Fruit fly (Drosophila melanogaster) whole organism, wandering third instar larva: ENCODE data around the gene His3.3A.
A peak's percentile ranks its signal among the peaks of the same experiment; 100 is the strongest.

ENCODE experiments used
- CG32264 ChIP-seq: fragments of 200-800 bp; sonication (Bioruptor generic); optimal IDR thresholded peaks from 2 replicates; lab custom pipeline; 2016; ENCODE audit warnings: missing biosample characterization, missing genetic modification characterization
- CG9705 ChIP-seq: fragments of 200-800 bp; sonication (Bioruptor generic); optimal IDR thresholded peaks from 2 replicates; lab custom pipeline; 2018; ENCODE audit warnings: missing biosample characterization, mild to moderate bottlenecking, missing genetic modification characterization
- CrebA ChIP-seq: fragments of 200-800 bp; sonication (Bioruptor generic); optimal IDR thresholded peaks from 2 replicates; lab custom pipeline; 2016; ENCODE audit warnings: missing biosample characterization, mild to moderate bottlenecking, missing genetic modification characterization, borderline replicate concordance
- Dfd ChIP-seq: fragments of >200 bp; optimal IDR thresholded peaks from 2 replicates; lab custom pipeline; 2017; ENCODE audit warnings: missing biosample characterization, missing genetic modification characterization
- Dif ChIP-seq: fragments of 200-275, 200-300 bp; sonication (Bioruptor generic); optimal IDR thresholded peaks from 2 replicates; lab custom pipeline; 2018; ENCODE audit warnings: missing biosample characterization, missing genetic modification characterization; ENCODE audit not compliant: partially characterized antibody
- GATAd ChIP-seq: sonication (Bioruptor generic); optimal IDR thresholded peaks from 2 replicates; lab custom pipeline; 2016; ENCODE audit warnings: missing biosample characterization, missing genetic modification characterization
- HLH106 ChIP-seq: fragments of 200-800 bp; optimal IDR thresholded peaks from 3 replicates; lab custom pipeline; 2019; ENCODE audit warnings: missing biosample characterization, mild to moderate bottlenecking, missing genetic modification characterization, moderate library complexity
- Hnf4 ChIP-seq: fragments of 200-800 bp; sonication (Bioruptor generic); optimal IDR thresholded peaks from 2 replicates; lab custom pipeline; 2016; ENCODE audit warnings: missing biosample characterization, mild to moderate bottlenecking, missing genetic modification characterization
- Hr78 ChIP-seq: fragments of >200 bp; optimal IDR thresholded peaks from 2 replicates; lab custom pipeline; 2017; ENCODE audit warnings: missing biosample characterization, missing genetic modification characterization
- Hr83 ChIP-seq: fragments of 200-300 bp; sonication (Bioruptor generic); optimal IDR thresholded peaks from 2 replicates; lab custom pipeline; 2016; ENCODE audit warnings: missing biosample characterization, mild to moderate bottlenecking, missing genetic modification characterization, moderate library complexity; ENCODE audit not compliant: poor library complexity, severe bottlenecking
- Mio ChIP-seq: sonication (Bioruptor generic); optimal IDR thresholded peaks from 2 replicates; lab custom pipeline; 2016; ENCODE audit warnings: missing biosample characterization, missing genetic modification characterization
- Myc ChIP-seq: fragments of >200 bp; optimal IDR thresholded peaks from 2 replicates; lab custom pipeline; 2017
- N ChIP-seq: fragments of >200 bp; optimal IDR thresholded peaks from 2 replicates; lab custom pipeline; 2018; ENCODE audit warnings: missing biosample characterization, missing external identifiers, missing genetic modification characterization
- OdsH ChIP-seq: fragments of 200-800 bp; sonication (Bioruptor generic); optimal IDR thresholded peaks from 2 replicates; lab custom pipeline; 2016; ENCODE audit warnings: missing biosample characterization, mild to moderate bottlenecking, missing genetic modification characterization
- Rel ChIP-seq, 2 experiments: fragments of 200-800 bp; sonication (Bioruptor generic) in 1 of 2; optimal IDR thresholded peaks; 2 replicates in 1 of 2; 3 replicates in 1 of 2; lab custom pipeline; 2016 to 2019; ENCODE audit warnings: mild to moderate bottlenecking in 2 of 2, missing biosample characterization in 2 of 2, missing genetic modification characterization in 2 of 2, moderate library complexity in 1 of 2
- Sp1 ChIP-seq: fragments of 200-800 bp; sonication (Bioruptor generic); optimal IDR thresholded peaks from 3 replicates; lab custom pipeline; 2019; ENCODE audit warnings: missing biosample characterization, mild to moderate bottlenecking, missing genetic modification characterization, moderate library complexity
- Vsx2 ChIP-seq: fragments of 200-300, 225-300 bp; sonication (Bioruptor generic); optimal IDR thresholded peaks from 2 replicates; lab custom pipeline; 2018; ENCODE audit warnings: missing biosample characterization, missing genetic modification characterization; ENCODE audit not compliant: partially characterized antibody
- br ChIP-seq: fragments of 200-800 bp; sonication (Bioruptor generic); optimal IDR thresholded peaks from 2 replicates; lab custom pipeline; 2016; ENCODE audit warnings: missing biosample characterization, missing genetic modification characterization
- brk ChIP-seq: fragments of 200-800 bp; sonication (Bioruptor generic); optimal IDR thresholded peaks from 2 replicates; lab custom pipeline; 2016; ENCODE audit warnings: missing biosample characterization, mild to moderate bottlenecking, missing genetic modification characterization
- dl ChIP-seq, 2 experiments: fragments of 175-275, 200-275 bp in 1 of 2; fragments of 200-275 bp in 1 of 2; sonication (Bioruptor generic); optimal IDR thresholded peaks; lab custom pipeline; 2018; ENCODE audit warnings: mild to moderate bottlenecking in 2 of 2, missing biosample characterization in 2 of 2, missing genetic modification characterization in 2 of 2, moderate library complexity in 2 of 2; ENCODE audit not compliant: partially characterized antibody in 2 of 2, insufficient read depth in 1 of 2
- dmrt93B ChIP-seq: fragments of 200-800 bp; sonication (Bioruptor generic); optimal IDR thresholded peaks from 2 replicates; lab custom pipeline; 2018; ENCODE audit warnings: missing biosample characterization, mild to moderate bottlenecking, missing genetic modification characterization
- dsf ChIP-seq: sonication (Bioruptor generic); optimal IDR thresholded peaks from 2 replicates; lab custom pipeline; 2016; ENCODE audit warnings: missing biosample characterization, missing genetic modification characterization, borderline replicate concordance
- ey ChIP-seq: fragments of 200-800 bp; sonication (Bioruptor generic); optimal IDR thresholded peaks from 2 replicates; lab custom pipeline; 2016; ENCODE audit warnings: missing biosample characterization, missing genetic modification characterization
- foxo ChIP-seq, 2 experiments: fragments of 200-800 bp; sonication (Bioruptor generic); optimal IDR thresholded peaks; 2 replicates in 1 of 2; 3 replicates in 1 of 2; lab custom pipeline; 2016 to 2017; ENCODE audit warnings: missing biosample characterization in 2 of 2, missing genetic modification characterization in 2 of 2
- fru ChIP-seq: fragments of 200-800 bp; sonication (Bioruptor generic); optimal IDR thresholded peaks from 3 replicates; lab custom pipeline; 2016; ENCODE audit warnings: missing biosample characterization, mild to moderate bottlenecking, missing genetic modification characterization
- h ChIP-seq: fragments of 200-800 bp; sonication (Bioruptor generic); optimal IDR thresholded peaks from 3 replicates; lab custom pipeline; 2016; ENCODE audit warnings: missing biosample characterization, mild to moderate bottlenecking, missing genetic modification characterization
- lola ChIP-seq: fragments of >200 bp; optimal IDR thresholded peaks from 2 replicates; lab custom pipeline; 2017; ENCODE audit warnings: missing biosample characterization, missing genetic modification characterization
- pan ChIP-seq: fragments of >200 bp; optimal IDR thresholded peaks from 2 replicates; lab custom pipeline; 2017
- psq ChIP-seq: fragments of 200-800 bp; sonication (Bioruptor generic); optimal IDR thresholded peaks from 3 replicates; lab custom pipeline; 2017; ENCODE audit warnings: missing biosample characterization, mild to moderate bottlenecking, missing genetic modification characterization, moderate library complexity
- rgr ChIP-seq: fragments of 200-800 bp; sonication (Bioruptor generic); optimal IDR thresholded peaks from 3 replicates; lab custom pipeline; 2016; ENCODE audit warnings: missing biosample characterization, mild to moderate bottlenecking, missing genetic modification characterization
- sage ChIP-seq: fragments of 200-800 bp; sonication (Bioruptor generic); optimal IDR thresholded peaks from 2 replicates; lab custom pipeline; 2016; ENCODE audit warnings: missing biosample characterization, mild to moderate bottlenecking, missing genetic modification characterization
- sv ChIP-seq: fragments of 200-800 bp; sonication (Bioruptor generic); optimal IDR thresholded peaks from 3 replicates; lab custom pipeline; 2016; ENCODE audit warnings: missing biosample characterization, missing genetic modification characterization
- usp ChIP-seq: fragments of >200 bp; optimal IDR thresholded peaks from 2 replicates; lab custom pipeline; 2017; ENCODE audit warnings: missing biosample characterization, missing genetic modification characterization
- woc ChIP-seq: sonication (Bioruptor generic); optimal IDR thresholded peaks from 2 replicates; lab custom pipeline; 2016; ENCODE audit warnings: missing biosample characterization, mild to moderate bottlenecking, missing genetic modification characterization

The His3.3A gene

dm6 chr2L:5054953-5055352 is at the start of gene His3.3A, which contains the start of gene CG14036:
Gene His3.3A, plus strand, starts transcription at chr2L:5055058.
Gene CG14036, minus strand, starts transcription at chr2L:5055016.
- TF ChIP-seq Rel (GFP tag; optimal IDR thresholded peaks at IDR 0.05; lab: Kevin White, UChicago), result no peak
- TF ChIP-seq Rel (tag; optimal IDR thresholded peaks at IDR 0.05; lab: Kevin White, UChicago), result peak; percentile 75
- TF ChIP-seq dl (GFP tag; optimal IDR thresholded peaks at IDR 0.05; lab: Kevin White, UChicago; ENCODE audit: insufficient read depth in 1 of 2, partially characterized antibody in 2 of 2), result no peak
- TF ChIP-seq rgr (GFP tag; lab: Kevin White, UChicago), result peak; percentile 30
- peak; percentile 13 for TF ChIP-seq Myc (lab: Kevin White, UChicago)
- TF ChIP-seq h (GFP tag; lab: Kevin White, UChicago), result peak; percentile 13
- no peak for TF ChIP-seq fru (GFP tag; lab: Kevin White, UChicago)
- peak; percentile 4 for TF ChIP-seq Sp1 (GFP tag; lab: Kevin White, UChicago)
- peak in 1 of 2 experiments; percentile 18 for TF ChIP-seq foxo (GFP tag; optimal IDR thresholded peaks at IDR 0.05; lab: Kevin White, UChicago)
- no peak for TF ChIP-seq pan
- no peak for TF ChIP-seq brk (GFP tag; lab: Kevin White, UChicago)
- TF ChIP-seq, all 38 proteins: peak for 6

dm6 chr2L:5005464-5005764 is 49.4 kb upstream of the His3.3A start:
- TF ChIP-seq Dif (GFP tag; lab: Kevin White, UChicago) (peak; percentile 21), Hr83 (no peak), foxo (GFP tag; optimal IDR thresholded peaks at IDR 0.05; lab: Kevin White, UChicago) (no peak)

dm6 chr2L:5006323-5006722 is 48.5 kb upstream of the His3.3A start:
- TF ChIP-seq Rel (GFP tag; optimal IDR thresholded peaks at IDR 0.05; lab: Kevin White, UChicago) (no peak), Rel (tag; optimal IDR thresholded peaks at IDR 0.05; lab: Kevin White, UChicago) (no peak), N (GFP tag; lab: Kevin White, UChicago) (no peak), Dfd (no peak), CrebA (GFP tag; lab: Kevin White, UChicago) (no peak)

- TF ChIP-seq Rel (GFP tag; optimal IDR thresholded peaks at IDR 0.05; lab: Kevin White, UChicago) (no peak), Rel (tag; optimal IDR thresholded peaks at IDR 0.05; lab: Kevin White, UChicago) (peak; percentile 15), dsf (GFP tag; lab: Kevin White, UChicago) (no peak), CG9705 (GFP tag; lab: Kevin White, UChicago) (no peak), dl (GFP tag; optimal IDR thresholded peaks at IDR 0.05; lab: Kevin White, UChicago; ENCODE audit: insufficient read depth in 1 of 2, partially characterized antibody in 2 of 2) (no peak), HLH106 (no peak), Dfd (no peak), ey (no peak), Dif (GFP tag; lab: Kevin White, UChicago) (no peak), N (GFP tag; lab: Kevin White, UChicago) (no peak), woc (GFP tag; lab: Kevin White, UChicago) (no peak), br (GFP tag; lab: Kevin White, UChicago) (peak; percentile 17), Mio (GFP tag; lab: Kevin White, UChicago) (no peak), lola (GFP tag; lab: Kevin White, UChicago) (no peak), Myc (lab: Kevin White, UChicago) (no peak), OdsH (peak; percentile 16), h (GFP tag; lab: Kevin White, UChicago) (no peak), sv (GFP tag; lab: Kevin White, UChicago) (no peak), Sp1 (GFP tag; lab: Kevin White, UChicago) (no peak), Hr78 (no peak), psq (GFP tag; lab: Kevin White, UChicago) (no peak), pan (no peak), CG32264 (GFP tag; lab: Kevin White, UChicago) (no peak), rgr (GFP tag; lab: Kevin White, UChicago) (peak; percentile 9), usp (no peak), foxo (GFP tag; optimal IDR thresholded peaks at IDR 0.05; lab: Kevin White, UChicago) (peak in 1 of 2 experiments; percentile 6)
Observed at dm6 chr2L:5007256-5007655, 47.6 kb upstream of the His3.3A start.

- peak in 1 of 2 experiments; percentile 27 for TF ChIP-seq foxo (GFP tag; optimal IDR thresholded peaks at IDR 0.05; lab: Kevin White, UChicago)
- peak; percentile 69 for TF ChIP-seq rgr (GFP tag; lab: Kevin White, UChicago)
- peak; percentile 12 for TF ChIP-seq CG9705 (GFP tag; lab: Kevin White, UChicago)
- TF ChIP-seq GATAd (GFP tag; lab: Kevin White, UChicago), result no peak
- no peak for TF ChIP-seq Rel (GFP tag; optimal IDR thresholded peaks at IDR 0.05; lab: Kevin White, UChicago)
- peak; percentile 57 for TF ChIP-seq Rel (tag; optimal IDR thresholded peaks at IDR 0.05; lab: Kevin White, UChicago)
- peak; percentile 23 for TF ChIP-seq fru (GFP tag; lab: Kevin White, UChicago)
- TF ChIP-seq HLH106, result peak; percentile 17
- no peak for TF ChIP-seq OdsH
- TF ChIP-seq Mio (GFP tag; lab: Kevin White, UChicago), result no peak
- no peak for TF ChIP-seq CrebA (GFP tag; lab: Kevin White, UChicago)
- TF ChIP-seq Dfd, result no peak
- no peak for TF ChIP-seq woc (GFP tag; lab: Kevin White, UChicago)
- TF ChIP-seq sage (GFP tag; lab: Kevin White, UChicago), result no peak
- no peak for TF ChIP-seq psq (GFP tag; lab: Kevin White, UChicago)
- TF ChIP-seq Hr78, result no peak
- no peak for TF ChIP-seq CG32264 (GFP tag; lab: Kevin White, UChicago)
- peak; percentile 78 for TF ChIP-seq Hr83
- peak; percentile 60 for TF ChIP-seq h (GFP tag; lab: Kevin White, UChicago)
- no peak for TF ChIP-seq usp
- no peak for TF ChIP-seq dmrt93B (GFP tag; lab: Kevin White, UChicago)
- no peak for TF ChIP-seq sv (GFP tag; lab: Kevin White, UChicago)
- no peak for TF ChIP-seq Hnf4 (GFP tag; lab: Kevin White, UChicago)
- TF ChIP-seq Vsx2, result no peak
- TF ChIP-seq Sp1 (GFP tag; lab: Kevin White, UChicago), result peak; percentile 54
- peak; percentile 29 for TF ChIP-seq br (GFP tag; lab: Kevin White, UChicago)
Observed at dm6 chr2L:5009306-5010030, 45.4 kb upstream of the His3.3A start, which contains the start of gene Rtnl1. Gene Rtnl1, minus strand, starts transcription at chr2L:5009720.
